Fruit fly (Drosophila melanogaster) whole organism, prepupa: ENCODE measurements around the gene bchs.
A peak's percentile ranks its signal among the peaks of the same experiment; 100 is the strongest.

Source experiments
- Blimp-1 ChIP-seq: fragments of 200-800 bp; sonication (Bioruptor generic); optimal IDR thresholded peaks from 3 replicates; lab custom pipeline; 2017; ENCODE audit warnings: missing biosample characterization, missing genetic modification characterization, mild to moderate bottlenecking, moderate library complexity, missing genetic modification reagents
- CG10631 ChIP-seq: fragments of 200-800 bp; sonication (Bioruptor generic); optimal IDR thresholded peaks from 2 replicates; lab custom pipeline; 2016; ENCODE audit warnings: missing biosample characterization, missing genetic modification characterization
- CG11294 ChIP-seq: fragments of 200-800 bp; sonication (Bioruptor generic); IDR thresholded peaks from 2 replicates; pipeline ENCODE4 v1.3.6; 2022; ENCODE audit warnings: missing biosample characterization, missing genetic modification characterization
- CG11762 ChIP-seq: fragments of 200-800 bp; sonication (Bioruptor generic); optimal IDR thresholded peaks from 3 replicates; lab custom pipeline; 2016; ENCODE audit warnings: missing biosample characterization, missing genetic modification characterization; ENCODE audit not compliant: insufficient read depth
- CG11902 ChIP-seq: fragments of 200-800 bp; sonication (Bioruptor generic); optimal IDR thresholded peaks from 3 replicates; lab custom pipeline; 2016; ENCODE audit warnings: missing biosample characterization, missing genetic modification characterization
- CG15336 ChIP-seq: fragments of 200-800 bp; sonication (Bioruptor generic); IDR thresholded peaks from 2 replicates; pipeline ENCODE4 v1.3.6; 2022; ENCODE audit warnings: missing biosample characterization, missing genetic modification characterization
- CG1621 ChIP-seq: fragments of 200-800 bp; sonication (Bioruptor generic); optimal IDR thresholded peaks from 3 replicates; lab custom pipeline; 2018; ENCODE audit warnings: missing biosample characterization, mild to moderate bottlenecking, missing genetic modification characterization
- CG16779 ChIP-seq: fragments of 200-800 bp; sonication (Bioruptor generic); optimal IDR thresholded peaks from 3 replicates; lab custom pipeline; 2017; ENCODE audit warnings: missing biosample characterization, mild to moderate bottlenecking, missing genetic modification characterization
- CG3032 ChIP-seq: fragments of 200-800 bp; optimal IDR thresholded peaks from 2 replicates; lab custom pipeline; 2019; ENCODE audit warnings: missing biosample characterization, mild to moderate bottlenecking, missing genetic modification characterization, moderate library complexity
- CG31627 ChIP-seq: fragments of 200-800 bp; sonication (Bioruptor generic); optimal IDR thresholded peaks from 3 replicates; lab custom pipeline; 2016; ENCODE audit warnings: missing biosample characterization, missing genetic modification characterization
- CG34406 ChIP-seq: fragments of 200-800 bp; sonication (Bioruptor generic); optimal IDR thresholded peaks from 3 replicates; lab custom pipeline; 2016; ENCODE audit warnings: missing biosample characterization, missing genetic modification characterization
- CG4318 ChIP-seq: fragments of 200-800 bp; sonication (Bioruptor generic); optimal IDR thresholded peaks from 3 replicates; lab custom pipeline; 2017; ENCODE audit warnings: missing biosample characterization, mild to moderate bottlenecking, missing genetic modification characterization
- CG6163 ChIP-seq: fragments of 200-800 bp; sonication (Bioruptor generic); IDR thresholded peaks from 3 replicates; pipeline ENCODE4 v1.3.6; 2022; ENCODE audit warnings: missing biosample characterization, missing genetic modification characterization
- CG6276 ChIP-seq: fragments of 200-800 bp; sonication (Bioruptor generic); optimal IDR thresholded peaks from 2 replicates; lab custom pipeline; 2017; ENCODE audit warnings: missing biosample characterization, mild to moderate bottlenecking, missing genetic modification characterization
- CG6808 ChIP-seq: fragments of 200-800 bp; sonication (Bioruptor generic); optimal IDR thresholded peaks from 3 replicates; lab custom pipeline; 2017; ENCODE audit warnings: missing biosample characterization, missing genetic modification characterization, mild to moderate bottlenecking, moderate library complexity, missing genetic modification reagents
- CG6854 ChIP-seq: fragments of 200-800 bp; sonication (Bioruptor generic); optimal IDR thresholded peaks from 2 replicates; lab custom pipeline; 2017; ENCODE audit warnings: missing biosample characterization, mild to moderate bottlenecking, missing genetic modification characterization
- CG8119 ChIP-seq: fragments of 200-800 bp; sonication (Bioruptor generic); IDR thresholded peaks from 3 replicates; pipeline ENCODE4 v1.3.6; 2022; ENCODE audit warnings: missing biosample characterization, missing genetic modification characterization
- CG8319 ChIP-seq: fragments of 200-800 bp; sonication (Bioruptor generic); optimal IDR thresholded peaks from 3 replicates; lab custom pipeline; 2016; ENCODE audit warnings: missing biosample characterization, missing genetic modification characterization
- CG8632 ChIP-seq: fragments of 200-800 bp; sonication (Bioruptor generic); optimal IDR thresholded peaks from 3 replicates; lab custom pipeline; 2016; ENCODE audit warnings: missing biosample characterization, missing genetic modification characterization
- CG9139 ChIP-seq: fragments of 200-800 bp; sonication (Bioruptor generic); optimal IDR thresholded peaks from 3 replicates; lab custom pipeline; 2017; ENCODE audit warnings: missing biosample characterization, mild to moderate bottlenecking, missing genetic modification characterization
- Eip75B ChIP-seq: fragments of 200-800 bp; sonication (Bioruptor generic); optimal IDR thresholded peaks from 3 replicates; lab custom pipeline; 2016; ENCODE audit warnings: missing biosample characterization, missing genetic modification characterization
- Eip78C ChIP-seq: fragments of 200-800 bp; sonication (Bioruptor generic); peaks from one replicate; lab custom pipeline; 2016; ENCODE audit warnings: missing biosample characterization, missing genetic modification characterization
- Ets21C ChIP-seq: fragments of 200-800 bp; sonication (Bioruptor generic); optimal IDR thresholded peaks from 3 replicates; lab custom pipeline; 2016; ENCODE audit warnings: missing biosample characterization, missing genetic modification characterization
- Ets96B ChIP-seq: fragments of 200-800 bp; optimal IDR thresholded peaks from 2 replicates; lab custom pipeline; 2019; ENCODE audit warnings: missing biosample characterization, mild to moderate bottlenecking, missing genetic modification characterization, moderate library complexity
- Hr38 ChIP-seq: sonication (Bioruptor generic); optimal IDR thresholded peaks from 2 replicates; lab custom pipeline; 2016; ENCODE audit warnings: missing biosample characterization, missing genetic modification characterization
- Hr4 ChIP-seq: fragments of 200-800 bp; sonication (Bioruptor generic); optimal IDR thresholded peaks from 3 replicates; lab custom pipeline; 2016; ENCODE audit warnings: missing biosample characterization, missing genetic modification characterization
- Lpt ChIP-seq: fragments of 200-800 bp; sonication (Bioruptor generic); optimal IDR thresholded peaks from 3 replicates; lab custom pipeline; 2016; ENCODE audit warnings: missing biosample characterization, missing genetic modification characterization
- Met ChIP-seq: fragments of 200-800 bp; sonication (Bioruptor generic); optimal IDR thresholded peaks from 3 replicates; lab custom pipeline; 2016; ENCODE audit warnings: missing biosample characterization, missing genetic modification characterization
- OdsH ChIP-seq: fragments of 200-800 bp; sonication (Bioruptor generic); optimal IDR thresholded peaks from 3 replicates; lab custom pipeline; 2016; ENCODE audit warnings: missing biosample characterization, missing genetic modification characterization
- Smox ChIP-seq: fragments of 200-800 bp; sonication (Bioruptor generic); optimal IDR thresholded peaks from 3 replicates; lab custom pipeline; 2016; ENCODE audit warnings: missing biosample characterization, missing genetic modification characterization
- Sox102F ChIP-seq: fragments of 200-800 bp; sonication (Bioruptor generic); optimal IDR thresholded peaks from 2 replicates; lab custom pipeline; 2016; ENCODE audit warnings: missing biosample characterization, mild to moderate bottlenecking, missing genetic modification characterization
- Sox14 ChIP-seq: fragments of 200-800 bp; sonication (Bioruptor generic); optimal IDR thresholded peaks from 3 replicates; lab custom pipeline; 2016; ENCODE audit warnings: missing biosample characterization, missing genetic modification characterization
- Sox15 ChIP-seq: fragments of 200-800 bp; sonication (Bioruptor generic); optimal IDR thresholded peaks from 3 replicates; lab custom pipeline; 2016; ENCODE audit warnings: missing biosample characterization, missing genetic modification characterization
- achi ChIP-seq: fragments of 200-800 bp; sonication (Bioruptor generic); optimal IDR thresholded peaks from 3 replicates; lab custom pipeline; 2016; ENCODE audit warnings: missing biosample characterization, missing genetic modification characterization
- dsx ChIP-seq: fragments of 200-800 bp; optimal IDR thresholded peaks from 3 replicates; lab custom pipeline; 2019; ENCODE audit warnings: missing biosample characterization, mild to moderate bottlenecking, missing genetic modification characterization, moderate library complexity; ENCODE audit not compliant: poor library complexity, severe bottlenecking
- eg ChIP-seq: fragments of 200-800 bp; sonication (Bioruptor generic); IDR thresholded peaks from 3 replicates; pipeline ENCODE4 v1.3.6; 2022; ENCODE audit warnings: missing biosample characterization, missing genetic modification characterization
- fd59A ChIP-seq: fragments of 200-800 bp; sonication (Bioruptor generic); optimal IDR thresholded peaks from 2 replicates; lab custom pipeline; 2017; ENCODE audit warnings: missing biosample characterization, mild to moderate bottlenecking, missing genetic modification characterization, missing genetic modification reagents
- fkh ChIP-seq: fragments of 200-800 bp; sonication (Bioruptor generic); optimal IDR thresholded peaks from 3 replicates; lab custom pipeline; 2017; ENCODE audit warnings: missing biosample characterization, mild to moderate bottlenecking, missing genetic modification characterization, moderate library complexity
- lz ChIP-seq: fragments of 200-800 bp; sonication (Bioruptor generic); optimal IDR thresholded peaks from 3 replicates; lab custom pipeline; 2016; ENCODE audit warnings: missing biosample characterization, missing genetic modification characterization
- pdm3 ChIP-seq: fragments of 200-800 bp; sonication (Bioruptor generic); optimal IDR thresholded peaks from 3 replicates; lab custom pipeline; 2016; ENCODE audit warnings: missing biosample characterization, missing genetic modification characterization
- salr ChIP-seq, 2 experiments: fragments of 200-800 bp; sonication (Bioruptor generic); optimal IDR thresholded peaks; 3 replicates each; lab custom pipeline; 2016 to 2018; ENCODE audit warnings: missing biosample characterization in 2 of 2, missing genetic modification characterization in 2 of 2, mild to moderate bottlenecking in 1 of 2
- ss ChIP-seq, 2 experiments: fragments of 200-800 bp; sonication (Bioruptor generic); optimal IDR thresholded peaks; 2 replicates in 1 of 2; 3 replicates in 1 of 2; lab custom pipeline; 2017 to 2018; ENCODE audit warnings: mild to moderate bottlenecking in 2 of 2, missing biosample characterization in 2 of 2, missing genetic modification characterization in 2 of 2, moderate library complexity in 1 of 2
- svp ChIP-seq: fragments of 200-800 bp; sonication (Bioruptor generic); peaks from one replicate; lab custom pipeline; 2016; ENCODE audit warnings: missing biosample characterization, missing genetic modification characterization
- vri ChIP-seq: fragments of 200-800 bp; sonication (Bioruptor generic); optimal IDR thresholded peaks from 3 replicates; lab custom pipeline; 2016; ENCODE audit warnings: missing biosample characterization, mild to moderate bottlenecking, missing genetic modification characterization

bchs gene

dm6 chr2L:5946728-5947127, 39.8 kb downstream of the bchs start:
- no peak for TF ChIP-seq dsx
- no peak for TF ChIP-seq Eip78C (GFP tag; lab: Kevin White, UChicago)
- no peak for TF ChIP-seq Blimp-1 (GFP tag; lab: Kevin White, UChicago)
- no peak for TF ChIP-seq vri (GFP tag; lab: Kevin White, UChicago)
- TF ChIP-seq Eip75B (GFP tag; lab: Kevin White, UChicago): no peak
- no peak for TF ChIP-seq CG1621 (tag; lab: Kevin White, UChicago)
- no peak for TF ChIP-seq pdm3
- no peak for TF ChIP-seq Ets21C (GFP tag; lab: Kevin White, UChicago)
- TF ChIP-seq CG8632 (GFP tag; lab: Kevin White, UChicago): no peak
- TF ChIP-seq CG4318 (GFP tag; lab: Kevin White, UChicago): no peak
- TF ChIP-seq CG15336: no peak
- no peak for TF ChIP-seq CG8119 (GFP tag; lab: Robert Waterston, UW)
- TF ChIP-seq CG6808: no peak
- no peak for TF ChIP-seq Sox102F (GFP tag; lab: Kevin White, UChicago)
- TF ChIP-seq eg: no peak
- TF ChIP-seq ss (GFP tag; optimal IDR thresholded peaks at IDR 0.05; lab: Kevin White, UChicago): no peak
- TF ChIP-seq salr (GFP tag; optimal IDR thresholded peaks at IDR 0.05; lab: Kevin White, UChicago): no peak
- no peak for TF ChIP-seq Sox15
- TF ChIP-seq fd59A (GFP tag; lab: Kevin White, UChicago): no peak

- TF ChIP-seq fkh (GFP tag; lab: Kevin White, UChicago) (no peak), CG16779 (tag; lab: Kevin White, UChicago) (no peak), CG3032 (tag; lab: Kevin White, UChicago) (no peak), CG10631 (GFP tag; lab: Kevin White, UChicago) (no peak), CG8119 (GFP tag; lab: Robert Waterston, UW) (no peak), CG1621 (tag; lab: Kevin White, UChicago) (no peak), CG34406 (no peak), Ets21C (GFP tag; lab: Kevin White, UChicago) (no peak)
These were observed 40.5 kb downstream of the bchs start for dm6 chr2L:5947504-5947903.

- TF ChIP-seq Eip78C (GFP tag; lab: Kevin White, UChicago): no peak
- TF ChIP-seq CG6163 (GFP tag; lab: Robert Waterston, UW): no peak
- TF ChIP-seq fd59A (GFP tag; lab: Kevin White, UChicago): no peak
- peak; percentile 38 for TF ChIP-seq CG11902 (GFP tag; lab: Kevin White, UChicago)
- TF ChIP-seq CG9139 (GFP tag; lab: Kevin White, UChicago): no peak
- TF ChIP-seq CG8119 (GFP tag; lab: Robert Waterston, UW): no peak
- TF ChIP-seq CG1621 (tag; lab: Kevin White, UChicago): no peak
- TF ChIP-seq Ets96B (tag; lab: Kevin White, UChicago): no peak
- TF ChIP-seq dsx: no peak
- no peak for TF ChIP-seq Smox (GFP tag; lab: Kevin White, UChicago)
- TF ChIP-seq achi (GFP tag; lab: Kevin White, UChicago): no peak
- no peak for TF ChIP-seq Sox102F (GFP tag; lab: Kevin White, UChicago)
- TF ChIP-seq CG11762 (GFP tag; lab: Kevin White, UChicago): no peak
- TF ChIP-seq Eip75B (GFP tag; lab: Kevin White, UChicago): no peak
- no peak for TF ChIP-seq Met
- TF ChIP-seq Blimp-1 (GFP tag; lab: Kevin White, UChicago): no peak
- TF ChIP-seq CG3032 (tag; lab: Kevin White, UChicago): no peak
- no peak for TF ChIP-seq ss (GFP tag; optimal IDR thresholded peaks at IDR 0.05; lab: Kevin White, UChicago)
- no peak for TF ChIP-seq CG6854 (GFP tag; lab: Kevin White, UChicago)
- peak; percentile 68 for TF ChIP-seq CG31627
- peak; percentile 56 for TF ChIP-seq lz (GFP tag; lab: Kevin White, UChicago)
- TF ChIP-seq Sox14 (GFP tag; lab: Kevin White, UChicago): peak; percentile 86
- no peak for TF ChIP-seq vri (GFP tag; lab: Kevin White, UChicago)
- TF ChIP-seq svp: no peak
- no peak for TF ChIP-seq CG11294 (GFP tag; lab: Robert Waterston, UW)
- no peak for TF ChIP-seq pdm3
- TF ChIP-seq Lpt (GFP tag; lab: Kevin White, UChicago): no peak
- no peak for TF ChIP-seq CG15336
- TF ChIP-seq OdsH (GFP tag; lab: Kevin White, UChicago): no peak
- TF ChIP-seq CG8632 (GFP tag; lab: Kevin White, UChicago): no peak
- no peak for TF ChIP-seq CG4318 (GFP tag; lab: Kevin White, UChicago)
- no peak for TF ChIP-seq Hr38 (GFP tag; lab: Kevin White, UChicago)
- no peak for TF ChIP-seq CG8319 (GFP tag; lab: Kevin White, UChicago)
- no peak for TF ChIP-seq Hr4 (GFP tag; lab: Kevin White, UChicago)
- no peak for TF ChIP-seq CG6276 (GFP tag; lab: Kevin White, UChicago)
- no peak for TF ChIP-seq CG16779 (tag; lab: Kevin White, UChicago)
These were observed 42.0 kb downstream of the bchs start, which contains the start of gene CG9044 for dm6 chr2L:5948775-5949526. Gene CG9044 (plus strand): TSS chr2L:5949450.
